Worm (Caenorhabditis elegans) whole organism, L4/young adult: ENCODE results near the gene nas-24.

Experiments
- W03F9.2 ChIP-seq: fragments of 150-350 bp; optimal IDR thresholded peaks from 2 replicates; lab custom pipeline; 2014; ENCODE audit warnings: missing biosample characterization, missing genetic modification characterization
- dao-5 ChIP-seq: sonication (generic microtip); optimal IDR thresholded peaks from 2 replicates; lab custom pipeline; 2016; ENCODE audit warnings: missing genotype, missing genetic modification characterization, moderate library complexity, missing compliant biosample characterization
- him-1 ChIP-seq: sonication (generic microtip); optimal IDR thresholded peaks from 2 replicates; lab custom pipeline; 2016; ENCODE audit warnings: missing genotype, missing genetic modification reagents, missing genetic modification characterization, missing compliant biosample characterization

ce11 chrV:13768941-13769436 lies at the start of gene nas-24:
- TF ChIP-seq him-1 (tag; lab: Kevin White, UChicago) (no peak), dao-5 (no peak), W03F9.2 (tag; lab: Kevin White, UChicago) (no peak)
